Fruit fly (Drosophila melanogaster): Measurements from ENCODE around the gene Nek2.

The Nek2 gene

dm6 chrX:7893411-7894122 is 2.1 kb upstream of the Nek2 start, which contains the start of the genes CG45089, ND-MNLL and p115 (continued):
- peak; percentile 64 for TF ChIP-seq CG31441 (GFP tag; IDR thresholded peaks at IDR 0.05)
- TF ChIP-seq CG11695 (GFP tag; IDR thresholded peaks at IDR 0.05), result 0 out of 3 replicates have a peak, but pooled peaks have one; percentile 9
- peak; percentile 55 for TF ChIP-seq ssp (GFP tag; IDR thresholded peaks at IDR 0.05)
- no peak for TF ChIP-seq CG7357 (GFP tag; IDR thresholded peaks at IDR 0.05)
- TF ChIP-seq ato (GFP tag; IDR thresholded peaks at IDR 0.05; ENCODE audit: partially characterized antibody), result no peak
- TF ChIP-seq esg (GFP tag; conservative IDR thresholded peaks at IDR 0.05), result no peak; the same call in 1 of the 2 replicates
- peak; percentile 71 for TF ChIP-seq CG9727 (GFP tag; optimal IDR thresholded peaks at IDR 0.05)
- peak; percentile 70 for TF ChIP-seq vvl (GFP tag; IDR thresholded peaks at IDR 0.05)
- no peak for TF ChIP-seq CG7987 (GFP tag; optimal IDR thresholded peaks at IDR 0.05)
- peak; percentile 24 for TF ChIP-seq bab2 (GFP tag; optimal IDR thresholded peaks at IDR 0.05)
- no peak for TF ChIP-seq pb (GFP tag; optimal IDR thresholded peaks at IDR 0.05)
- no peak for TF ChIP-seq CG7271 (tag; optimal IDR thresholded peaks at IDR 0.05)
- peak; percentile 69 for TF ChIP-seq knrl (GFP tag; IDR thresholded peaks at IDR 0.05; ENCODE audit: partially characterized antibody)
- no peak for TF ChIP-seq Oli (tag; optimal IDR thresholded peaks at IDR 0.05)
- no peak for TF ChIP-seq CG17912 (GFP tag; optimal IDR thresholded peaks at IDR 0.05)
- peak; percentile 33 for TF ChIP-seq CG18476 (GFP tag; optimal IDR thresholded peaks at IDR 0.05)
- TF ChIP-seq slou (GFP tag; optimal IDR thresholded peaks at IDR 0.05), result peak; percentile 26
- peak; percentile 68 for TF ChIP-seq Chrac-16 (GFP tag; optimal IDR thresholded peaks at IDR 0.05)
- peak; percentile 30; the same call in 1 of the 2 replicates for TF ChIP-seq HLH3B (GFP tag; IDR thresholded peaks at IDR 0.05)
- TF ChIP-seq CG11093 (GFP tag; IDR thresholded peaks at IDR 0.05), result no peak
- no peak for TF ChIP-seq Vsx1 (GFP tag; optimal IDR thresholded peaks at IDR 0.05)
- peak; percentile 82 for TF ChIP-seq CG2116 (GFP tag; optimal IDR thresholded peaks at IDR 0.05)
- TF ChIP-seq tup (GFP tag; optimal IDR thresholded peaks at IDR 0.05), result peak; percentile 31
- no peak for TF ChIP-seq slp2 (GFP tag; optimal IDR thresholded peaks at IDR 0.05)
- TF ChIP-seq CG17359 (tag; optimal IDR thresholded peaks at IDR 0.05), result peak; percentile 66
- TF ChIP-seq CG2712 (tag; optimal IDR thresholded peaks at IDR 0.05), result peak; percentile 81
- no peak for TF ChIP-seq Poxn (GFP tag; IDR thresholded peaks at IDR 0.05)
- TF ChIP-seq pum (GFP tag; optimal IDR thresholded peaks at IDR 0.05), result peak; percentile 46
- peak; percentile 26 for TF ChIP-seq Dip3 (GFP tag; optimal IDR thresholded peaks at IDR 0.05)
- peak; percentile 53 for TF ChIP-seq CG3281 (GFP tag; optimal IDR thresholded peaks at IDR 0.05)
- no peak for TF ChIP-seq kni (GFP tag; optimal IDR thresholded peaks at IDR 0.05)
- no peak for TF ChIP-seq danr (GFP tag; IDR thresholded peaks at IDR 0.05)
- peak; percentile 36 for TF ChIP-seq CG4820 (GFP tag; optimal IDR thresholded peaks at IDR 0.05)
- peak; percentile 64 for TF ChIP-seq CoRest (tag; optimal IDR thresholded peaks at IDR 0.05)
- peak; percentile 3 for TF ChIP-seq ewg (GFP tag; optimal IDR thresholded peaks at IDR 0.05)
- peak; percentile 73 for TF ChIP-seq slbo (GFP tag; IDR thresholded peaks at IDR 0.05)
- no peak for TF ChIP-seq CG14965 (GFP tag; optimal IDR thresholded peaks at IDR 0.05; ENCODE audit: borderline replicate concordance)
- TF ChIP-seq B-H1 (GFP tag; IDR thresholded peaks at IDR 0.05), result no peak
- peak; percentile 64 for TF ChIP-seq ind (GFP tag; optimal IDR thresholded peaks at IDR 0.05)
- TF ChIP-seq croc (GFP tag; conservative IDR thresholded peaks at IDR 0.05), result no peak
- no peak for TF ChIP-seq D19B (GFP tag; optimal IDR thresholded peaks at IDR 0.05)
- TF ChIP-seq ems (GFP tag; optimal IDR thresholded peaks at IDR 0.05), result peak; percentile 10
- no peak for TF ChIP-seq lov (optimal IDR thresholded peaks at IDR 0.05)
- no peak for TF ChIP-seq lov (GFP tag; IDR thresholded peaks at IDR 0.05)
- TF ChIP-seq CG2129 (GFP tag; IDR thresholded peaks at IDR 0.05; ENCODE audit: partially characterized antibody), result peak; percentile 32
- peak; percentile 77 for TF ChIP-seq CG14710 (tag; optimal IDR thresholded peaks at IDR 0.05)
- TF ChIP-seq Spps (tag; optimal IDR thresholded peaks at IDR 0.05), result peak; percentile 9
- TF ChIP-seq CG12659 (GFP tag; optimal IDR thresholded peaks at IDR 0.05), result peak; percentile 68
- TF ChIP-seq Pdp1 (GFP tag; optimal IDR thresholded peaks at IDR 0.05), result peak in 1 of 2 experiments; percentile 98

Measured in whole organism, embryonic.